Fruit fly (Drosophila melanogaster) whole organism, pupa: ENCODE results near the gene CG18130.

Experiments
- CG10348 ChIP-seq: fragments of 200-800 bp; sonication (Bioruptor generic); IDR thresholded peaks from 2 replicates; pipeline ENCODE4 v1.3.6; 2022; ENCODE audit warnings: missing biosample characterization, missing genetic modification characterization
- CG14655 ChIP-seq: fragments of 200-800 bp; sonication (Bioruptor generic); optimal IDR thresholded peaks from 3 replicates; lab custom pipeline; 2017; ENCODE audit warnings: mild to moderate bottlenecking, missing biosample characterization, missing genetic modification reagents, missing genetic modification characterization
- CG4496 ChIP-seq: fragments of 200-800 bp; sonication (Bioruptor generic); IDR thresholded peaks from 3 replicates; pipeline ENCODE4 v1.3.6; 2022; ENCODE audit warnings: missing biosample characterization, missing genetic modification characterization
- CG9948 ChIP-seq: fragments of 200-800 bp; sonication (Bioruptor generic); optimal IDR thresholded peaks from 2 replicates; lab custom pipeline; 2018; ENCODE audit warnings: missing biosample characterization, mild to moderate bottlenecking, missing genetic modification characterization, moderate library complexity
- EcR ChIP-seq: fragments of 200-800 bp; sonication (Bioruptor generic); optimal IDR thresholded peaks from 3 replicates; lab custom pipeline; 2019; ENCODE audit warnings: missing biosample characterization, missing genetic modification characterization, mild to moderate bottlenecking, moderate library complexity, missing genetic modification reagents
- Pif1A ChIP-seq: fragments of 200-800 bp; sonication (Bioruptor generic); optimal IDR thresholded peaks from 3 replicates; lab custom pipeline; 2016; ENCODE audit warnings: missing biosample characterization, missing genetic modification characterization
- Pif1B ChIP-seq: fragments of 200-800 bp; sonication (Bioruptor generic); optimal IDR thresholded peaks from 3 replicates; lab custom pipeline; 2016; ENCODE audit warnings: missing biosample characterization, missing genetic modification characterization
- Snoo ChIP-seq: fragments of 200-800 bp; sonication (Bioruptor generic); optimal IDR thresholded peaks from 3 replicates; lab custom pipeline; 2017; ENCODE audit warnings: missing biosample characterization, mild to moderate bottlenecking, missing genetic modification characterization, inconsistent platforms
- rn ChIP-seq: fragments of 200-800 bp; sonication (Bioruptor generic); IDR thresholded peaks from 2 replicates; pipeline ENCODE4 v1.3.6; 2022; ENCODE audit warnings: missing biosample characterization, missing genetic modification characterization

The CG18130 gene

DNA sequence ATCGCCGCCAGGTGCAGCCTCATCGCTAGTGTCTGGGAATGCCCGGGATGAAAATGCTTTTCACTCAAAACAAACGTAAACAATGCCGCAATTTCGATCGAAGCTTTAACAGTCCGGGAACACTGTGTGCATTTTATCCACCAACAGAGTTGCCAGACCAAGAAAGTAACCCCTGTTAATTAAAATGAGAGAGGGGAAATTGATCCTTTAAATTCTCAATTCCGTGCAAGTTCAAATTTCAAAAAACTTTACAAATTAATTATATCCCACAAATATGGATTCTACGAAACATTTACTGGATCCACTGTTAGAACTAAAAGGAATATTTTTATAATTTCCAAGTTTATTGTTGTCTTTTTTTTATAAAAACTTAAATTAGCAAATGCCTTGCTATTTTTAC lies 4.9 kb downstream of the CG18130 start, which contains the start of gene gd:
TSS of gene gd (minus strand) at position 101 of the 400 bp plus-strand sequence.
- TF ChIP-seq Snoo (tag; lab: Kevin White, UChicago) (no peak), CG9948 (tag; lab: Kevin White, UChicago) (no peak), CG4496 (GFP tag; lab: Robert Waterston, UW) (no peak), CG10348 (GFP tag; lab: Robert Waterston, UW) (no peak), Pif1A (GFP tag; lab: Kevin White, UChicago) (no peak), rn (GFP tag; lab: Robert Waterston, UW) (no peak)

- no peak for TF ChIP-seq Pif1B
Observed at dm6 chrX:11984987-11985386, 7.6 kb downstream of the CG18130 start, which contains the start of gene cac. cac (minus strand) TSS chrX:11985087.

DNA sequence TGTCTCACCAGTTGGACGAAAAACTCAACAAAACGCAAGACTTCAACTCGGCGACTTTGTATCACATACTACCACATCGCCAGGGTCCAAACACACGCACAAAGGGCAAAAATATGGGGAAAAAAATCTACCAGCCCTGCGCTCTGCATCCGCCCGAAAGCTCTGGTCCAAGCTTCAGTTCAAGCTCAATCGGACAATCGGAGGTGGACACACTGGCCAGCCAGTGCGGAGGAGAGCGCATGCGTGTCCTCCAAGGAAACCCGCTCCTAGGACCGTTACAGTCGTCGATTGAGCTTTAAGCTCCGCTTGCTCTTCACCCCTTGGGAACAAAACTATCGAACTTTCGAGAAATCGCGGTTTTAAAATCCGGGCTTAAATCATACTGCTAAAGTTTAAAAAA lies 8.7 kb downstream of the CG18130 start:
- no peak for TF ChIP-seq EcR (GFP tag; lab: Kevin White, UChicago)
- TF ChIP-seq CG10348 (GFP tag; lab: Robert Waterston, UW), result no peak
- TF ChIP-seq CG14655 (GFP tag; lab: Kevin White, UChicago), result no peak
